Fruit fly (Drosophila melanogaster): ENCODE results near the gene Bdbt.

dm6 chr3R:21129617-21130016 is 11.0 kb upstream of the Bdbt start, which contains the start of gene Obp93a:
- TF ChIP-seq pan (optimal IDR thresholded peaks at IDR 0.05) (no peak), psq (optimal IDR thresholded peaks at IDR 0.05) (no peak), Dll (optimal IDR thresholded peaks at IDR 0.05) (no peak), CG8478 (optimal IDR thresholded peaks at IDR 0.05) (no peak), usp (GFP tag; optimal IDR thresholded peaks at IDR 0.05) (no peak)
